Worm (Caenorhabditis elegans) whole organism, L4 larva: Measurements from ENCODE around the gene C33F10.1.
A peak's percentile ranks its signal among the peaks of the same experiment; 100 is the strongest.
"Not testable (repeated sequence)": the region's sequence is repeated elsewhere in the genome, so short reads cannot be mapped to it uniquely, and the experiment has no call there.

Experiments used
- F26F4.8 ChIP-seq: fragments of 200-800 bp; sonication (Bioruptor generic); conservative IDR thresholded peaks from 2 replicates; pipeline ENCODE4 v1.3.6; 2022; ENCODE audit warnings: missing genetic modification characterization, missing compliant biosample characterization
- F37D6.2 ChIP-seq: sonication (generic microtip); optimal IDR thresholded peaks from 2 replicates; lab custom pipeline; 2016; ENCODE audit warnings: mild to moderate bottlenecking, missing genetic modification characterization, missing compliant biosample characterization
- F49E8.2 ChIP-seq: sonication (generic microtip); optimal IDR thresholded peaks from 2 replicates; lab custom pipeline; 2016; ENCODE audit warnings: missing compliant biosample characterization, mild to moderate bottlenecking, missing genetic modification characterization, borderline replicate concordance
- T20F7.1 ChIP-seq: fragments of 200-800 bp; sonication (Bioruptor generic); optimal IDR thresholded peaks from 2 replicates; lab custom pipeline; 2018; ENCODE audit warnings: mild to moderate bottlenecking, missing genetic modification characterization, missing compliant biosample characterization
- Y105C5A.15 ChIP-seq: fragments of 200-800 bp; sonication (Bioruptor generic); IDR thresholded peaks from 2 replicates; pipeline ENCODE4 v1.3.6; 2022; ENCODE audit warnings: missing genetic modification characterization, missing compliant biosample characterization
- Y5F2A.4 ChIP-seq: fragments of 200-800 bp; sonication (Bioruptor generic); optimal IDR thresholded peaks from 2 replicates; lab custom pipeline; 2018; ENCODE audit warnings: mild to moderate bottlenecking, missing genetic modification characterization, missing compliant biosample characterization
- Y75B8A.6 ChIP-seq: fragments of 200-800 bp; sonication (Bioruptor generic); IDR thresholded peaks from 2 replicates; pipeline ENCODE4 v1.3.6; 2022; ENCODE audit warnings: missing genetic modification reagents, missing genetic modification characterization, missing compliant biosample characterization
- ZK546.5 ChIP-seq, 2 experiments: sonication (generic microtip); optimal IDR thresholded peaks; 2 replicates each; lab custom pipeline; 2017; ENCODE audit warnings: missing biosample characterization in 2 of 2, missing genetic modification characterization in 2 of 2
- arid-1 ChIP-seq: fragments of 200-800 bp; sonication (Bioruptor generic); conservative IDR thresholded peaks from 2 replicates; pipeline ENCODE4 v1.3.6; 2022; ENCODE audit warnings: missing genetic modification reagents, missing genetic modification characterization, missing compliant biosample characterization
- attf-4 ChIP-seq: sonication (generic microtip); optimal IDR thresholded peaks from 3 replicates; lab custom pipeline; 2017; ENCODE audit warnings: missing biosample characterization, missing genetic modification characterization
- ceh-20 ChIP-seq: fragments of 200-800 bp; sonication (Bioruptor generic); IDR thresholded peaks from 2 replicates; pipeline ENCODE4 v1.3.6; 2022; ENCODE audit warnings: missing genetic modification reagents, missing genetic modification characterization, missing compliant biosample characterization
- ceh-28 ChIP-seq: fragments of 150-350 bp; optimal IDR thresholded peaks from 2 replicates; lab custom pipeline; 2014; ENCODE audit warnings: missing biosample characterization, missing genetic modification reagents, missing genetic modification characterization
- ceh-44 ChIP-seq: fragments of 200-800 bp; sonication (Bioruptor generic); IDR thresholded peaks from 2 replicates; pipeline ENCODE4 v1.3.6; 2022; ENCODE audit warnings: missing genetic modification reagents, missing genetic modification characterization, missing compliant biosample characterization
- ceh-62 ChIP-seq: sonication (generic microtip); optimal IDR thresholded peaks from 2 replicates; lab custom pipeline; 2017; ENCODE audit warnings: missing biosample characterization, missing genetic modification characterization
- cey-2 ChIP-seq: sonication (generic microtip); optimal IDR thresholded peaks from 3 replicates; lab custom pipeline; 2017; ENCODE audit warnings: missing genetic modification characterization, mild to moderate bottlenecking, missing compliant biosample characterization, antibody characterized with exemption, borderline replicate concordance; ENCODE audit not compliant: insufficient read depth
- ctbp-1 ChIP-seq: fragments of 200-800 bp; sonication (Bioruptor generic); IDR thresholded peaks from 2 replicates; pipeline ENCODE4 v1.3.6; 2022; ENCODE audit warnings: missing genetic modification reagents, missing genetic modification characterization, missing compliant biosample characterization
- dpl-1 ChIP-seq: fragments of 150-350 bp; optimal IDR thresholded peaks from 2 replicates; lab custom pipeline; 2014; ENCODE audit warnings: missing biosample characterization, missing genetic modification reagents, missing genetic modification characterization
- gei-8 ChIP-seq: fragments of 200-800 bp; sonication (Bioruptor generic); optimal IDR thresholded peaks from 2 replicates; lab custom pipeline; 2018; ENCODE audit warnings: mild to moderate bottlenecking, missing genetic modification characterization, missing compliant biosample characterization
- hlh-11 ChIP-seq: fragments of 200-800 bp; sonication (Bioruptor generic); optimal IDR thresholded peaks from 2 replicates; lab custom pipeline; 2018; ENCODE audit warnings: mild to moderate bottlenecking, missing genetic modification characterization, missing compliant biosample characterization
- hlh-30 ChIP-seq: sonication (generic microtip); optimal IDR thresholded peaks from 2 replicates; lab custom pipeline; 2017; ENCODE audit warnings: antibody characterized with exemption, mild to moderate bottlenecking, missing genetic modification characterization, missing compliant biosample characterization; ENCODE audit not compliant: insufficient read depth
- hmg-1.1 ChIP-seq: fragments of 200-800 bp; sonication (Bioruptor generic); IDR thresholded peaks from 2 replicates; pipeline ENCODE4 v1.3.6; 2022; ENCODE audit warnings: missing genetic modification reagents, missing genetic modification characterization, missing compliant biosample characterization
- lin-1 ChIP-seq: fragments of 200-800 bp; sonication (Bioruptor generic); IDR thresholded peaks from 2 replicates; pipeline ENCODE4 v1.3.6; 2022; ENCODE audit warnings: missing genetic modification reagents, missing genetic modification characterization, missing compliant biosample characterization
- lin-39 ChIP-seq: fragments of 150-350 bp; optimal IDR thresholded peaks from 2 replicates; lab custom pipeline; 2014; ENCODE audit warnings: missing biosample characterization, missing genetic modification reagents, missing genetic modification characterization
- lir-3 ChIP-seq: sonication (generic microtip); optimal IDR thresholded peaks from 2 replicates; lab custom pipeline; 2016; ENCODE audit warnings: mild to moderate bottlenecking, missing genetic modification characterization, missing compliant biosample characterization
- mxl-2 ChIP-seq: fragments of 200-800 bp; sonication (Bioruptor generic); conservative IDR thresholded peaks from 2 replicates; pipeline ENCODE4 v1.3.6; 2022; ENCODE audit warnings: missing genetic modification reagents, missing genetic modification characterization, missing compliant biosample characterization
- mxl-3 ChIP-seq: fragments of 200-800 bp; sonication (Bioruptor generic); optimal IDR thresholded peaks from 2 replicates; lab custom pipeline; 2018; ENCODE audit warnings: mild to moderate bottlenecking, missing genetic modification characterization, missing compliant biosample characterization
- nhr-28 ChIP-seq: fragments of 150-350 bp; optimal IDR thresholded peaks from 2 replicates; lab custom pipeline; 2014; ENCODE audit warnings: missing biosample characterization, missing genetic modification characterization
- nhr-48 ChIP-seq: sonication (generic microtip); optimal IDR thresholded peaks from 2 replicates; lab custom pipeline; 2016; ENCODE audit warnings: mild to moderate bottlenecking, missing genetic modification characterization, missing compliant biosample characterization
- rbr-2 ChIP-seq: sonication (generic microtip); optimal IDR thresholded peaks from 2 replicates; lab custom pipeline; 2016; ENCODE audit warnings: missing genotype, missing genetic modification characterization, missing compliant biosample characterization
- saeg-2 ChIP-seq: fragments of 200-800 bp; sonication (Bioruptor generic); IDR thresholded peaks from 2 replicates; pipeline ENCODE4 v1.3.6; 2022; ENCODE audit warnings: missing genetic modification reagents, missing genetic modification characterization, missing compliant biosample characterization
- snpc-1.2 ChIP-seq: fragments of 200-800 bp; sonication (Bioruptor generic); IDR thresholded peaks from 2 replicates; pipeline ENCODE4 v1.3.6; 2022; ENCODE audit warnings: missing genetic modification reagents, missing genetic modification characterization, missing compliant biosample characterization
- tra-1 ChIP-seq: fragments of 200-800 bp; sonication (Bioruptor generic); IDR thresholded peaks from 2 replicates; pipeline ENCODE4 v1.3.6; 2022; ENCODE audit warnings: missing genetic modification reagents, missing genetic modification characterization, missing compliant biosample characterization
- unc-62 ChIP-seq, 3 experiments: fragments of 150-350 bp in 1 of 3; sonication (generic microtip); optimal IDR thresholded peaks in 2 of 3; peaks in 1 of 3; 1 replicate in 1 of 3; 2 replicates in 2 of 3; lab custom pipeline; 2014 to 2017; ENCODE audit warnings: missing biosample characterization in 3 of 3, missing genetic modification characterization in 3 of 3, missing genetic modification reagents in 3 of 3, missing genotype in 1 of 3
- zag-1 ChIP-seq: fragments of 150-350 bp; optimal IDR thresholded peaks from 2 replicates; lab custom pipeline; 2014; ENCODE audit warnings: missing biosample characterization, missing genetic modification characterization
- zfp-3 ChIP-seq: fragments of 200-800 bp; sonication (Bioruptor generic); conservative IDR thresholded peaks from 2 replicates; pipeline ENCODE4 v1.3.6; 2022; ENCODE audit warnings: missing genetic modification reagents, missing genetic modification characterization, missing compliant biosample characterization
- ztf-11 ChIP-seq: fragments of 150-350 bp; optimal IDR thresholded peaks from 2 replicates; lab custom pipeline; 2014; ENCODE audit warnings: missing biosample characterization, missing genetic modification characterization

The C33F10.1 gene

ce11 chrII:4815356-4815755, 19.5 kb upstream of the C33F10.1 start (continued):
- TF ChIP-seq hlh-30 (tag; lab: Kevin White, UChicago), result no peak
- no peak for TF ChIP-seq mxl-3 (GFP tag; lab: Kevin White, UChicago)

ce11 chrII:4818780-4819179, 16.0 kb upstream of the C33F10.1 start:
- peak in 1 of 2 experiments; percentile 94 for TF ChIP-seq unc-62 (GFP tag; optimal IDR thresholded peaks at IDR 0.05 in 1 of 2; lab: Kevin White, UChicago)
- TF ChIP-seq unc-62 (tag; optimal IDR thresholded peaks at IDR 0.05; lab: Kevin White, UChicago), result no peak
- no peak for TF ChIP-seq arid-1 (GFP tag; lab: Robert Waterston, UW)

- TF ChIP-seq ceh-20 (no peak), F26F4.8 (GFP tag; lab: Robert Waterston, UW) (no peak), lir-3 (tag; lab: Kevin White, UChicago) (no peak), hmg-1.1 (GFP tag; lab: Robert Waterston, UW) (no peak), F49E8.2 (no peak), nhr-48 (peak; percentile 46), ZK546.5 (tag; optimal IDR thresholded peaks at IDR 0.05; lab: Kevin White, UChicago) (no peak), cey-2 (tag; lab: Kevin White, UChicago) (no peak), Y105C5A.15 (no peak), attf-4 (no peak), mxl-3 (GFP tag; lab: Kevin White, UChicago) (peak; percentile 22), nhr-28 (tag; lab: Kevin White, UChicago) (peak; percentile 64)
These were observed 13.1 kb upstream of the C33F10.1 start, which contains the start of gene lact-5 for ce11 chrII:4821739-4822138. lact-5 (minus strand) TSS chrII:4821739.

- peak; percentile 87 for TF ChIP-seq nhr-28 (tag; lab: Kevin White, UChicago)
- TF ChIP-seq zag-1 (tag; lab: Kevin White, UChicago), result no peak
- TF ChIP-seq ceh-44 (GFP tag; lab: Robert Waterston, UW), result no peak
- TF ChIP-seq mxl-3 (GFP tag; lab: Kevin White, UChicago), result no peak
- no peak for TF ChIP-seq lin-39
These were observed 12.2 kb upstream of the C33F10.1 start for ce11 chrII:4822610-4823009.

- not testable (repeated sequence) for TF ChIP-seq Y5F2A.4 (GFP tag; lab: Kevin White, UChicago); ztf-11 (tag; lab: Kevin White, UChicago); hlh-11 (tag; lab: Kevin White, UChicago)
These were observed 9.7 kb upstream of the C33F10.1 start, which contains the start of the genes C33F10.8 and msp-40 for ce11 chrII:4825133-4825532. C33F10.8 (minus strand) TSS chrII:4825233. msp-40 (plus strand) TSS chrII:4825414.

ce11 chrII:4827734-4828609, 6.9 kb upstream of the C33F10.1 start, which contains the start of the genes fbxb-88 and tbck-1:
fbxb-88 (minus strand) TSS chrII:4827884.
tbck-1 (plus strand) TSS chrII:4828559.
- TF ChIP-seq ctbp-1 (no peak), lin-1 (GFP tag; lab: Robert Waterston, UW) (no peak), T20F7.1 (GFP tag; lab: Kevin White, UChicago) (peak; percentile 58), rbr-2 (tag; lab: Kevin White, UChicago) (peak; percentile 38), dpl-1 (GFP tag; lab: Kevin White, UChicago) (peak; percentile 96)

- no peak for TF ChIP-seq mxl-2 (GFP tag; lab: Robert Waterston, UW)
- no peak for TF ChIP-seq ztf-11 (tag; lab: Kevin White, UChicago)
- TF ChIP-seq ceh-28 (tag; lab: Kevin White, UChicago), result no peak
- TF ChIP-seq tra-1 (GFP tag; lab: Robert Waterston, UW), result no peak
- TF ChIP-seq zfp-3 (GFP tag; lab: Robert Waterston, UW), result no peak
- no peak for TF ChIP-seq zag-1 (tag; lab: Kevin White, UChicago)
- TF ChIP-seq Y75B8A.6 (GFP tag; lab: Robert Waterston, UW), result no peak
- TF ChIP-seq F37D6.2 (tag; lab: Kevin White, UChicago), result no peak
- no peak for TF ChIP-seq Y5F2A.4 (GFP tag; lab: Kevin White, UChicago)
- no peak for TF ChIP-seq gei-8 (GFP tag; lab: Kevin White, UChicago)
- no peak for TF ChIP-seq saeg-2
- TF ChIP-seq unc-62 (GFP tag; optimal IDR thresholded peaks at IDR 0.05 in 1 of 2; lab: Kevin White, UChicago), result no peak
- TF ChIP-seq unc-62 (tag; optimal IDR thresholded peaks at IDR 0.05; lab: Kevin White, UChicago), result no peak
- TF ChIP-seq ceh-62 (tag; lab: Kevin White, UChicago), result no peak
- no peak for TF ChIP-seq snpc-1.2 (GFP tag; lab: Robert Waterston, UW)
- no peak for TF ChIP-seq cey-2 (tag; lab: Kevin White, UChicago)
These were observed 2.8 kb downstream of the C33F10.1 start, which contains the start of gene C33F10.12 for ce11 chrII:4837659-4838058. C33F10.12 (minus strand) TSS chrII:4837759.
